Worm (Caenorhabditis elegans) whole organism, L2 larva: ENCODE measurements around the gene nhr-5.

Experiments
- lin-13 ChIP-seq: fragments of 150-350 bp; optimal IDR thresholded peaks from 2 replicates; lab custom pipeline; 2014; ENCODE audit warnings: missing biosample characterization, missing genetic modification reagents, missing genetic modification characterization
- nhr-237 ChIP-seq: fragments of 150-350 bp; optimal IDR thresholded peaks from 2 replicates; lab custom pipeline; 2014; ENCODE audit warnings: missing biosample characterization, missing genetic modification characterization
- ztf-11 ChIP-seq: sonication (generic microtip); optimal IDR thresholded peaks from 2 replicates; lab custom pipeline; 2017; ENCODE audit warnings: missing biosample characterization, missing genetic modification characterization

ce11 chrIV:15385181-15385580, 14.9 kb upstream of the nhr-5 start:
- TF ChIP-seq lin-13 (GFP tag; lab: Kevin White, UChicago) (no peak), ztf-11 (no peak), nhr-237 (tag; lab: Kevin White, UChicago) (no peak)
